Worm (Caenorhabditis elegans) whole organism, L4/young adult: ENCODE results near the gene fbxb-107.

ENCODE experiments used
- W03F9.2 ChIP-seq: fragments of 150-350 bp; optimal IDR thresholded peaks from 2 replicates; lab custom pipeline; 2014; ENCODE audit warnings: missing biosample characterization, missing genetic modification characterization
- dao-5 ChIP-seq: sonication (generic microtip); optimal IDR thresholded peaks from 2 replicates; lab custom pipeline; 2016; ENCODE audit warnings: missing genotype, missing genetic modification characterization, moderate library complexity, missing compliant biosample characterization
- him-1 ChIP-seq: sonication (generic microtip); optimal IDR thresholded peaks from 2 replicates; lab custom pipeline; 2016; ENCODE audit warnings: missing genotype, missing genetic modification reagents, missing genetic modification characterization, missing compliant biosample characterization

- TF ChIP-seq him-1 (tag; lab: Kevin White, UChicago) (no peak), dao-5 (tag; lab: Kevin White, UChicago) (no peak), W03F9.2 (tag; lab: Kevin White, UChicago) (no peak)
Observed at ce11 chrII:2749595-2750048, 8.9 kb upstream of the fbxb-107 start, which contains the start of gene F29A7.4.
